Fruit fly (Drosophila melanogaster) whole organism, embryonic: ENCODE results near the gene Sem1.

Source experiments
- CG10267 ChIP-seq: fragments of 200-800 bp; sonication (Bioruptor generic); optimal IDR thresholded peaks from 2 replicates; lab custom pipeline; 2018; ENCODE audit warnings: missing biosample characterization, mild to moderate bottlenecking, missing genetic modification characterization, moderate library complexity
- CG10274 ChIP-seq: fragments of 200-800 bp; sonication (Bioruptor generic); optimal IDR thresholded peaks from 3 replicates; lab custom pipeline; 2017; ENCODE audit warnings: missing biosample characterization, mild to moderate bottlenecking, missing genetic modification characterization
- CG12219 ChIP-seq: fragments of 200-800 bp; sonication (Bioruptor generic); optimal IDR thresholded peaks from 3 replicates; lab custom pipeline; 2018; ENCODE audit warnings: missing biosample characterization, mild to moderate bottlenecking, missing genetic modification characterization
- CG13424 ChIP-seq: fragments of 200-800 bp; sonication (Bioruptor generic); optimal IDR thresholded peaks from 2 replicates; lab custom pipeline; 2019; ENCODE audit warnings: missing biosample characterization, mild to moderate bottlenecking, missing genetic modification characterization, moderate library complexity
- CG1529 ChIP-seq: fragments of 200-800 bp; sonication (Bioruptor generic); optimal IDR thresholded peaks from 3 replicates; lab custom pipeline; 2018; ENCODE audit warnings: missing biosample characterization, missing genetic modification characterization
- CG16779 ChIP-seq: fragments of 200-800 bp; sonication (Bioruptor generic); IDR thresholded peaks from 2 replicates; pipeline ENCODE4 v1.3.6; 2022; ENCODE audit warnings: missing biosample characterization, missing genetic modification characterization
- CG16863 ChIP-seq: fragments of 200-800 bp; sonication (Bioruptor generic); optimal IDR thresholded peaks from 3 replicates; lab custom pipeline; 2016; ENCODE audit warnings: missing biosample characterization, missing genetic modification characterization
- CG17385 ChIP-seq: fragments of 200-800 bp; sonication (Bioruptor generic); optimal IDR thresholded peaks from 3 replicates; lab custom pipeline; 2018; ENCODE audit warnings: missing biosample characterization, mild to moderate bottlenecking, missing genetic modification characterization
- CG18476 ChIP-seq: fragments of 200-800 bp; sonication (Bioruptor generic); optimal IDR thresholded peaks from 2 replicates; lab custom pipeline; 2016; ENCODE audit warnings: missing biosample characterization, mild to moderate bottlenecking, missing genetic modification characterization
- CG31365 ChIP-seq: fragments of 200-800 bp; sonication (Bioruptor generic); optimal IDR thresholded peaks from 2 replicates; lab custom pipeline; 2018; ENCODE audit warnings: missing biosample characterization, mild to moderate bottlenecking, missing genetic modification characterization
- CG3281 ChIP-seq: fragments of 200-800 bp; sonication (Bioruptor generic); optimal IDR thresholded peaks from 3 replicates; lab custom pipeline; 2017; ENCODE audit warnings: missing biosample characterization, mild to moderate bottlenecking, missing genetic modification characterization
- CG34224 ChIP-seq: fragments of 200-800 bp; sonication (Bioruptor generic); IDR thresholded peaks from 3 replicates; pipeline ENCODE4 v1.3.6; 2022; ENCODE audit warnings: missing biosample characterization, missing genetic modification characterization; ENCODE audit not compliant: partially characterized antibody
- CG4854 ChIP-seq: fragments of 200-800 bp; sonication (Bioruptor generic); optimal IDR thresholded peaks from 2 replicates; lab custom pipeline; 2016; ENCODE audit warnings: missing biosample characterization, missing genetic modification characterization, inconsistent platforms
- CG5180 ChIP-seq: fragments of 200-800 bp; sonication (Bioruptor generic); optimal IDR thresholded peaks from 3 replicates; lab custom pipeline; 2017; ENCODE audit warnings: missing biosample characterization, missing genetic modification characterization, mild to moderate bottlenecking, moderate library complexity, missing genetic modification reagents
- CG6689 ChIP-seq: fragments of 200-800 bp; sonication (Bioruptor generic); IDR thresholded peaks from 2 replicates; pipeline ENCODE4 v1.3.6; 2022; ENCODE audit warnings: missing biosample characterization, missing genetic modification characterization
- CG6813 ChIP-seq: fragments of 200-800 bp; sonication (Bioruptor generic); optimal IDR thresholded peaks from 2 replicates; lab custom pipeline; 2017; ENCODE audit warnings: missing biosample characterization, missing genetic modification characterization, mild to moderate bottlenecking, moderate library complexity, missing genetic modification reagents
- CG6854 ChIP-seq: fragments of 200-800 bp; sonication (Bioruptor generic); optimal IDR thresholded peaks from 3 replicates; lab custom pipeline; 2017; ENCODE audit warnings: missing biosample characterization, mild to moderate bottlenecking, missing genetic modification characterization
- CG7271 ChIP-seq: fragments of 200-800 bp; sonication (Bioruptor generic); optimal IDR thresholded peaks from 2 replicates; lab custom pipeline; 2018; ENCODE audit warnings: missing biosample characterization, mild to moderate bottlenecking, missing genetic modification characterization, moderate library complexity
- CG7357 ChIP-seq: fragments of 200-800 bp; sonication (Bioruptor generic); IDR thresholded peaks from 3 replicates; pipeline ENCODE4 v1.3.6; 2022; ENCODE audit warnings: missing biosample characterization, missing genetic modification characterization
- CG7839 ChIP-seq: fragments of 200-800 bp; sonication (Bioruptor generic); optimal IDR thresholded peaks from 3 replicates; lab custom pipeline; 2018; ENCODE audit warnings: missing biosample characterization, mild to moderate bottlenecking, missing genetic modification characterization, moderate library complexity
- Dad ChIP-seq: fragments of 200-800 bp; sonication (Bioruptor generic); optimal IDR thresholded peaks from 3 replicates; lab custom pipeline; 2016; ENCODE audit warnings: missing biosample characterization, missing genetic modification characterization
- Dek ChIP-seq: fragments of 200-800 bp; sonication (Bioruptor generic); optimal IDR thresholded peaks from 3 replicates; lab custom pipeline; 2019; ENCODE audit warnings: missing biosample characterization, mild to moderate bottlenecking, missing genetic modification characterization, moderate library complexity
- Dll ChIP-seq: fragments of 200-800 bp; sonication (Bioruptor generic); IDR thresholded peaks from 4 replicates; pipeline ENCODE4 v1.3.6; 2022; ENCODE audit warnings: missing biosample characterization, missing genetic modification characterization; ENCODE audit not compliant: partially characterized antibody
- HHEX ChIP-seq: fragments of 200-800 bp; sonication (Bioruptor generic); optimal IDR thresholded peaks from 3 replicates; lab custom pipeline; 2017; ENCODE audit warnings: missing biosample characterization, mild to moderate bottlenecking, missing genetic modification characterization, missing genetic modification reagents
- HLH3B ChIP-seq: fragments of 200-800 bp; sonication (Bioruptor generic); IDR thresholded peaks from 2 replicates; pipeline ENCODE4 v1.3.6; 2022; ENCODE audit warnings: missing biosample characterization, missing genetic modification characterization
- Hr39 ChIP-seq: fragments of >200 bp; optimal IDR thresholded peaks from 2 replicates; lab custom pipeline; 2017
- Lpt ChIP-seq: fragments of >200 bp; optimal IDR thresholded peaks from 2 replicates; lab custom pipeline; 2018; ENCODE audit warnings: missing biosample characterization, missing genetic modification characterization
- MESR4 ChIP-seq: fragments of 200-800 bp; sonication (Bioruptor generic); optimal IDR thresholded peaks from 2 replicates; lab custom pipeline; 2018; ENCODE audit warnings: missing biosample characterization, mild to moderate bottlenecking, missing genetic modification characterization, moderate library complexity
- NC2β ChIP-seq: fragments of 200-800 bp; sonication (Bioruptor generic); optimal IDR thresholded peaks from 2 replicates; lab custom pipeline; 2016; ENCODE audit warnings: missing biosample characterization, missing genetic modification characterization
- NK7.1 ChIP-seq: fragments of 200-800 bp; sonication (Bioruptor generic); optimal IDR thresholded peaks from 3 replicates; lab custom pipeline; 2016; ENCODE audit warnings: missing biosample characterization, missing genetic modification characterization
- ato ChIP-seq: fragments of 200-800 bp; sonication (Bioruptor generic); IDR thresholded peaks from 2 replicates; pipeline ENCODE4 v1.3.6; 2022; ENCODE audit warnings: missing biosample characterization, missing genetic modification characterization; ENCODE audit not compliant: partially characterized antibody
- dm ChIP-seq: fragments of 200-800 bp; sonication (Bioruptor generic); optimal IDR thresholded peaks from 3 replicates; lab custom pipeline; 2016; ENCODE audit warnings: missing biosample characterization, missing genetic modification characterization
- en ChIP-seq: fragments of 200-800 bp; sonication (Bioruptor generic); optimal IDR thresholded peaks from 2 replicates; lab custom pipeline; 2016; ENCODE audit warnings: missing biosample characterization, missing genetic modification characterization
- ftz-f1 ChIP-seq: fragments of 200-800 bp; sonication (Bioruptor generic); optimal IDR thresholded peaks from 2 replicates; lab custom pipeline; 2016; ENCODE audit warnings: missing biosample characterization, missing genetic modification characterization
- gcm2 ChIP-seq: fragments of 200-800 bp; sonication (Bioruptor generic); optimal IDR thresholded peaks from 2 replicates; lab custom pipeline; 2016; ENCODE audit warnings: missing biosample characterization, missing genetic modification characterization
- grau ChIP-seq: fragments of 200-800 bp; optimal IDR thresholded peaks from 3 replicates; lab custom pipeline; 2019; ENCODE audit warnings: missing biosample characterization, mild to moderate bottlenecking, missing genetic modification characterization, moderate library complexity
- gsb-n ChIP-seq: fragments of 200-800 bp; sonication (Bioruptor generic); optimal IDR thresholded peaks from 3 replicates; lab custom pipeline; 2018; ENCODE audit warnings: missing biosample characterization, mild to moderate bottlenecking, missing genetic modification characterization
- lbe ChIP-seq: fragments of 200-800 bp; sonication (Bioruptor generic); optimal IDR thresholded peaks from 2 replicates; lab custom pipeline; 2016; ENCODE audit warnings: missing biosample characterization, mild to moderate bottlenecking, missing genetic modification characterization
- maf-S ChIP-seq: fragments of 200-800 bp; sonication (Bioruptor generic); optimal IDR thresholded peaks from 2 replicates; lab custom pipeline; 2016; ENCODE audit warnings: missing biosample characterization, missing genetic modification characterization
- nmo ChIP-seq: fragments of 200-800 bp; sonication (Bioruptor generic); optimal IDR thresholded peaks from 2 replicates; lab custom pipeline; 2018; ENCODE audit warnings: missing biosample characterization, mild to moderate bottlenecking, missing genetic modification characterization, moderate library complexity
- p53 ChIP-seq: fragments of 200-800 bp; sonication (Bioruptor generic); optimal IDR thresholded peaks from 2 replicates; lab custom pipeline; 2016; ENCODE audit warnings: missing biosample characterization, missing genetic modification characterization
- peb ChIP-seq: fragments of 200-800 bp; sonication (Bioruptor generic); IDR thresholded peaks from 2 replicates; pipeline ENCODE4 v1.3.6; 2022; ENCODE audit warnings: missing biosample characterization, missing genetic modification characterization
- pho ChIP-seq: fragments of 200-800 bp; sonication (Bioruptor generic); optimal IDR thresholded peaks from 2 replicates; lab custom pipeline; 2016; ENCODE audit warnings: missing biosample characterization, missing genetic modification characterization
- run ChIP-seq: fragments of 200-800 bp; sonication (Bioruptor generic); optimal IDR thresholded peaks from 3 replicates; lab custom pipeline; 2018; ENCODE audit warnings: missing biosample characterization, mild to moderate bottlenecking, missing genetic modification characterization
- sens ChIP-seq: fragments of 200-800 bp; sonication (Bioruptor generic); peaks from one replicate; lab custom pipeline; 2016; ENCODE audit warnings: missing biosample characterization, missing genetic modification characterization
- trh ChIP-seq: fragments of 200-800 bp; sonication (Bioruptor generic); optimal IDR thresholded peaks from 2 replicates; lab custom pipeline; 2016; ENCODE audit warnings: missing biosample characterization, missing genetic modification characterization
- twi ChIP-seq: fragments of 200-800 bp; optimal IDR thresholded peaks from 2 replicates; lab custom pipeline; 2019; ENCODE audit warnings: missing biosample characterization, mild to moderate bottlenecking, missing genetic modification characterization, moderate library complexity
- unpg ChIP-seq: fragments of 200-800 bp; sonication (Bioruptor generic); optimal IDR thresholded peaks from 3 replicates; lab custom pipeline; 2018; ENCODE audit warnings: missing biosample characterization, mild to moderate bottlenecking, missing genetic modification characterization, moderate library complexity
- usp ChIP-seq: fragments of >200 bp; optimal IDR thresholded peaks from 2 replicates; lab custom pipeline; 2017; ENCODE audit warnings: missing biosample characterization, missing genetic modification characterization
- wdn ChIP-seq: fragments of 200-800 bp; sonication (Bioruptor generic); IDR thresholded peaks from 2 replicates; pipeline ENCODE4 v1.3.6; 2022; ENCODE audit warnings: missing biosample characterization, missing genetic modification characterization

The Sem1 gene

DNA sequence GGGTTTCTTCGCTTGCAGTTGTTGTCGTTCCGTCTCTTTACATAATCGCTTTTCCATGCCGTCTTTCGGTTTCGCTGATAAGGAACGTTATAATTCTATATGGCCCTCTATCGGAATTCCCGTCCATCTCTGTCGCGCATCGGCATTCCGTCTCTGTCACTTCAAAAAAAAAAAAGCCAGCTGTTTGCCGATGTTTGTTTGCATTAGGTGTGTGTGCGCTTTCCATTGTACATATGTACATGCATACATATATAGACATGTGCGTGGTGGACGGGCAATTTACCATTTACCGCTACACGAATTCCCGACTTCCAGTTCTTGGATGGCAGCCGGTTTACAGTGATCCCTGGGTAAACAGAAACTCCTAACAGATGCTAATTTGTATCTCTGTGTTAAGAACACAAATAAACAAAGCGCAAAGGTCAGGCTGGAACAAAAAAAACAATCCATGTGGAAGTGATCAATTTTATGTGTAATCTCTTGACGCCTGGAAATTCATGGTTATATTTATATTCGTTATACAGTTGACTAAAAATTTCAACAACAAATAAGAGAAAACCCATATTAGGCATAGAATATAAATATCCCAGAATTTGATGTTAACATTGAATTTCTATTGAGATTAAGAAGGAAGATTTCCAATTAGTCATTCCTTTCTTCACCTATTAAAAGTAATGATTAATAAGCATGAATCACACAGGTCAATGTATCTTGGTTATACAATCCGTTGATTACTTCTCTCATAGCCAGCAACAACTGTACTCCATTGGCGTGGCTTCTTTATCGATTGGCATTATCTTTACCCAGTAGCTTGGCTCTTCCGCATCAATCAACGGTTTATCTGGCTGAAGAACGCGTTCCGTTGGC lies 20.5 kb upstream of the Sem1 start (continued):
- TF ChIP-seq HHEX (GFP tag; lab: Kevin White, UChicago) = no peak
- TF ChIP-seq nmo (GFP tag; lab: Kevin White, UChicago) = no peak
- peak; percentile 21 for TF ChIP-seq CG13424 (tag; lab: Kevin White, UChicago)
- peak; percentile 85 for TF ChIP-seq grau (tag; lab: Kevin White, UChicago)
- no peak for TF ChIP-seq trh (GFP tag; lab: Kevin White, UChicago)
- TF ChIP-seq CG10267 (tag; lab: Kevin White, UChicago) = no peak
- peak; percentile 9 for TF ChIP-seq CG6813
- peak; percentile 27 for TF ChIP-seq CG7839 (tag; lab: Kevin White, UChicago)
- TF ChIP-seq CG1529 (GFP tag; lab: Kevin White, UChicago) = peak; percentile 64
- no peak for TF ChIP-seq run (tag; lab: Kevin White, UChicago)
- TF ChIP-seq dm (GFP tag; lab: Kevin White, UChicago) = no peak
- no peak for TF ChIP-seq Lpt (GFP tag; lab: Kevin White, UChicago)
- TF ChIP-seq sens = peak; percentile 94
- peak; percentile 89 for TF ChIP-seq twi (tag; lab: Kevin White, UChicago)
- no peak for TF ChIP-seq CG6689 (GFP tag; lab: Robert Waterston, UW)
- no peak for TF ChIP-seq Dll
- TF ChIP-seq CG6854 = peak; percentile 8
- TF ChIP-seq Hr39 (lab: Kevin White, UChicago) = no peak
- TF ChIP-seq CG10274 (GFP tag; lab: Kevin White, UChicago) = no peak
- peak; percentile 47 for TF ChIP-seq CG12219 (GFP tag; lab: Kevin White, UChicago)
- peak; percentile 11 for TF ChIP-seq CG17385 (GFP tag; lab: Kevin White, UChicago)
- TF ChIP-seq NK7.1 = no peak
- TF ChIP-seq pho = no peak
- TF ChIP-seq CG31365 = no peak
- no peak for TF ChIP-seq gcm2 (GFP tag; lab: Kevin White, UChicago)
- TF ChIP-seq Dek = no peak
- TF ChIP-seq CG4854 = no peak
- TF ChIP-seq ato (GFP tag; lab: Robert Waterston, UW) = no peak
- TF ChIP-seq lbe = no peak
- TF ChIP-seq peb (GFP tag; lab: Robert Waterston, UW) = no peak
- no peak for TF ChIP-seq usp (GFP tag; lab: Kevin White, UChicago)
- no peak for TF ChIP-seq wdn (GFP tag; lab: Robert Waterston, UW)
- no peak for TF ChIP-seq p53 (GFP tag; lab: Kevin White, UChicago)
- TF ChIP-seq CG7357 (GFP tag; lab: Robert Waterston, UW) = no peak; the same call in 2 of the 3 replicates
- TF ChIP-seq CG16863 (GFP tag; lab: Kevin White, UChicago) = peak; percentile 46
- TF ChIP-seq unpg (GFP tag; lab: Kevin White, UChicago) = peak; percentile 21
- no peak for TF ChIP-seq maf-S (GFP tag; lab: Kevin White, UChicago)
- no peak for TF ChIP-seq CG5180 (GFP tag; lab: Kevin White, UChicago)
- TF ChIP-seq MESR4 (GFP tag; lab: Kevin White, UChicago) = no peak
- TF ChIP-seq CG16779 (GFP tag; lab: Robert Waterston, UW) = no peak
- TF ChIP-seq NC2β = peak; percentile 33
- peak; percentile 33 for TF ChIP-seq CG3281 (GFP tag; lab: Kevin White, UChicago)
- no peak for TF ChIP-seq ftz-f1 (GFP tag; lab: Kevin White, UChicago)
- TF ChIP-seq CG7271 (tag; lab: Kevin White, UChicago) = no peak
- TF ChIP-seq gsb-n (tag; lab: Kevin White, UChicago) = peak; percentile 54
- TF ChIP-seq Dad (GFP tag; lab: Kevin White, UChicago) = no peak
- TF ChIP-seq CG34224 (GFP tag; lab: Robert Waterston, UW) = no peak
- TF ChIP-seq CG18476 (GFP tag; lab: Kevin White, UChicago) = peak; percentile 7
- 0 out of 2 replicates have a peak, but pooled peaks have one; percentile 7 for TF ChIP-seq HLH3B (GFP tag; lab: Robert Waterston, UW)
- TF ChIP-seq en = no peak
